Fruit fly (Drosophila melanogaster): ENCODE measurements around the gene bin.

DNA sequence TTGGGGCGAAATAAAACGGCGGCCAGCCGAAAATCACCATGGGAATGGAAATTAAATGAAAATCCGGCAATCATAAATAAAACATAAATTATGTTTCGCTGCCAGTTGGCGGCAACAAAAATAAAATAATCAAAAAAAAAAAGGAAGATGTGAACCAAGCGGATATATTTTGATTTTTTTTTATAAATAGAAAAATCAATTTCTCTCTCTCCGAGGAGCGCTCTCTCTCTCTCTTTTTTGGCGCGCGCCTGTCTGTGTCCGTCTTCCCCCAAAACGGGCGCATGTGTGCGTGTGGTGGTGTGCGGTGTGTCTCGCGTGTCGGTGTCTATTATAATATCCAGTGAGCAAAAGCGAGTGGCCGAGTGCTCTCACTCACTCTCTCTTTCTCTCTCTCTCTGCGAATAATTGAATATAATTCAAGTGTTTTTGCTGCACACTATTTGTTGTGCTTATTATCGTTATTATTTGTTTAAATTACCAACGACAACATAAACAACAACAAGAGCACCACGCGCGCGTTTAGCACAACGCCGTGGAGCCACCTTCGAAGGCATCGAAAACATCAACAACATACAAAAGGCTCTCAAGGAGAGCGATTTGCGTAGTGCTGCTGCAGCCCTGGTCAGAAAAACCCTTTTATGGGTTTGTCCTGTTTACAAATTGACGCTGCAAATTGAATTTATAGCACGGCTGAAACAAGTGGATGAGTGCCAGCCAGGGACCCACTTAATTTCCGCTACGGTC lies 47.0 kb upstream of the bin start:
- no peak for TF ChIP-seq usp (GFP tag; optimal IDR thresholded peaks at IDR 0.05)
- TF ChIP-seq CG8478 (optimal IDR thresholded peaks at IDR 0.05) = no peak
